Worm (Caenorhabditis elegans): Measurements from ENCODE around the gene F57B9.1.

DNA sequence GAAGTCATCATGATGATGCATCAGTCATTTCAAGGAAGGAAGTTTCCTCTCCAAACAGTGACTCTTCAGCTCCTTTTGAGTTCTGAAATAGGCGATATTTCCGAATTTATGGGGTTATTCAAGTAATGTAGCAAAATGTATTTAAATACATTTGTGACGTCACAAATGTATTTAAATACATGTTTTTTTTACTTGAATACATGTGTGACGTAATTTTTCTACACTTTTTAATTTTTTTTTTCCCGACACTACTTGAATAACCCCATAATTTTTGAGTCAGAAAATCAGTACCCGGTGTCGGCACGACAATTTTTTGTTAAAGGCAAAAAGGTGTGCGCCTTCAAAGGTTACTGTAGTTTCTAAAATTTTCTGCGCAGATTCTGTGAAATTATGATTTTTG lies 13.1 kb downstream of the F57B9.1 start:
- TF ChIP-seq dve-1 (tag; optimal IDR thresholded peaks at IDR 0.05; ENCODE audit: insufficient read depth) (no peak), nhr-41 (GFP tag; IDR thresholded peaks at IDR 0.05) (no peak), skn-1 (tag; optimal IDR thresholded peaks at IDR 0.05) (no peak), mdt-29 (GFP tag; IDR thresholded peaks at IDR 0.05) (no peak), F37D6.2 (tag; optimal IDR thresholded peaks at IDR 0.05) (no peak), R02D3.7 (tag; optimal IDR thresholded peaks at IDR 0.05) (no peak), lin-13 (GFP tag; optimal IDR thresholded peaks at IDR 0.05) (no peak), ama-1 (optimal IDR thresholded peaks at IDR 0.05) (no peak), fkh-10 (GFP tag; optimal IDR thresholded peaks at IDR 0.05) (no peak), mxl-3 (GFP tag; optimal IDR thresholded peaks at IDR 0.05) (no peak), nhr-77 (tag; optimal IDR thresholded peaks at IDR 0.05) (no peak), unc-62 (GFP tag; optimal IDR thresholded peaks at IDR 0.05 in 1 of 2) (no peak), unc-62 (tag; optimal IDR thresholded peaks at IDR 0.05) (no peak), T26A8.4 (GFP tag; IDR thresholded peaks at IDR 0.05) (no peak)
